Fruit fly (Drosophila melanogaster): ENCODE results near the gene yip2.

DNA sequence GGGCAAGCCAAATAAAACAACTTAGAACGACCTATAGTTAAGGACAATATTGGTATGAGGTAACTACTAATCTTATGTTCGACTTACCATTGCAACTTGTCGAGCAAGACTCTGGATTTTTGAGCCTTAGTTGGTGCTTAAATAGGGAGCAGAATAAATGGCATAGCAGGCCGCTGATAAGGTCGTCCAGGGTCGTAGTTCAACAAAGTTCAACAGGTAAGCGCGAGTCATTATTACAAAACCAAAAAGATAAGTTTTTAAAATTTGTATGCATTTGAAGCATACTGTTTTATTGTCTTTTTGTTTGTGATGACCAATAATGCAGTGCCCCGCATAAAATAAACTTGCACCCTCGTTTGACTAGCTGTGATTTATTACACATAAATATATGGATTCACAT, 12.0 kb upstream of the yip2 start, which contains the start of gene Muc30E:
- TF ChIP-seq usp (GFP tag; optimal IDR thresholded peaks at IDR 0.05) (no peak), EcR (GFP tag; optimal IDR thresholded peaks at IDR 0.05) (no peak), Dll (optimal IDR thresholded peaks at IDR 0.05) (no peak), CG8478 (optimal IDR thresholded peaks at IDR 0.05) (no peak), pan (optimal IDR thresholded peaks at IDR 0.05) (no peak), psq (optimal IDR thresholded peaks at IDR 0.05) (no peak)
